Worm (Caenorhabditis elegans): Measurements from ENCODE around the gene odc-1.

DNA sequence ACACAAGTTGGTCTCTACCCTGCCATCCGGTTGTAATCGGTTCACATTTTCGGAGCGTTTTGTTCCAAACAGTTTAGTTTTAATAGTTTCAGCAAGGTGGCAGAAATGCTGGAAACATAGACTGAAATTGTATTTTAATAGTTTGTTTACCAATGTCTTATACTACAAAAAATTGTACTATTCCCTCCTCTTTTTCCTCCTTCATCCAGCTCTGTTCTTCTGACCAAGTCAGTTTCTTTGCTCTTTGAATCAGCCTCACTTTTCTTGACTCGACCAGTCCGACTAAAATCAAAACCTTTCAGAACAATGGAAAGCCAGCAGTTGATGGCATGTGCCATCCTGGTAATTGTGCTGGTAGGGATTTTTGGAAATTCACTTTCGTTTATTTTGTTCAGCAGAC is 30.0 kb downstream of the odc-1 start, which contains the start of gene frpr-18:
- TF ChIP-seq tab-1 (GFP tag; IDR thresholded peaks at IDR 0.05) (no peak), cog-1 (tag; optimal IDR thresholded peaks at IDR 0.05) (no peak), klf-2 (GFP tag; conservative IDR thresholded peaks at IDR 0.05) (no peak), ztf-23 (GFP tag; IDR thresholded peaks at IDR 0.05) (no peak), T22C8.4 (GFP tag; IDR thresholded peaks at IDR 0.05) (no peak), flt-1 (GFP tag; IDR thresholded peaks at IDR 0.05) (no peak), ztf-29 (GFP tag; IDR thresholded peaks at IDR 0.05) (no peak), med-1 (GFP tag; optimal IDR thresholded peaks at IDR 0.05; ENCODE audit: insufficient read depth) (no peak), ref-1 (GFP tag; conservative IDR thresholded peaks at IDR 0.05) (no peak)
